Fruit fly (Drosophila melanogaster) whole organism, embryonic: ENCODE results near the gene mbc.
A peak's percentile ranks its signal among the peaks of the same experiment; 100 is the strongest.

Experiments
- ATbp ChIP-seq: fragments of 200-800 bp; sonication (Bioruptor generic); optimal IDR thresholded peaks from 2 replicates; lab custom pipeline; 2017; ENCODE audit warnings: missing biosample characterization, mild to moderate bottlenecking, missing genetic modification characterization, missing genetic modification reagents
- Atf-2 ChIP-seq: fragments of 200-800 bp; sonication (Bioruptor generic); optimal IDR thresholded peaks from 2 replicates; lab custom pipeline; 2016; ENCODE audit warnings: missing biosample characterization, missing genetic modification characterization
- Blimp-1 ChIP-seq: fragments of 200-800 bp; sonication (Bioruptor generic); optimal IDR thresholded peaks from 3 replicates; lab custom pipeline; 2018; ENCODE audit warnings: missing biosample characterization, missing genetic modification characterization, mild to moderate bottlenecking, moderate library complexity, missing genetic modification reagents
- CG11560 ChIP-seq: fragments of 200-800 bp; sonication (Bioruptor generic); IDR thresholded peaks from 3 replicates; pipeline ENCODE4 v1.3.6; 2022; ENCODE audit warnings: missing biosample characterization, missing genetic modification characterization
- CG1233 ChIP-seq: fragments of 200-800 bp; sonication (Bioruptor generic); optimal IDR thresholded peaks from 4 replicates; lab custom pipeline; 2018; ENCODE audit warnings: missing biosample characterization, mild to moderate bottlenecking, missing genetic modification characterization
- CG12744 ChIP-seq: fragments of 200-800 bp; sonication (Bioruptor generic); optimal IDR thresholded peaks from 2 replicates; lab custom pipeline; 2016; ENCODE audit warnings: missing biosample characterization, missing genetic modification characterization
- CG13424 ChIP-seq: fragments of 200-800 bp; sonication (Bioruptor generic); optimal IDR thresholded peaks from 2 replicates; lab custom pipeline; 2019; ENCODE audit warnings: missing biosample characterization, mild to moderate bottlenecking, missing genetic modification characterization, moderate library complexity
- CG14965 ChIP-seq: fragments of 200-800 bp; sonication (Bioruptor generic); optimal IDR thresholded peaks from 2 replicates; lab custom pipeline; 2016; ENCODE audit warnings: missing biosample characterization, missing genetic modification characterization, borderline replicate concordance
- CG16779 ChIP-seq: fragments of 200-800 bp; sonication (Bioruptor generic); IDR thresholded peaks from 2 replicates; pipeline ENCODE4 v1.3.6; 2022; ENCODE audit warnings: missing biosample characterization, missing genetic modification characterization
- CG17361 ChIP-seq: fragments of 200-800 bp; sonication (Bioruptor generic); IDR thresholded peaks from 3 replicates; pipeline ENCODE4 v1.3.6; 2022; ENCODE audit warnings: missing biosample characterization, missing genetic modification characterization
- CG18764 ChIP-seq: fragments of 200-800 bp; sonication (Bioruptor generic); optimal IDR thresholded peaks from 3 replicates; lab custom pipeline; 2016; ENCODE audit warnings: missing biosample characterization, missing genetic modification characterization
- CG2116 ChIP-seq: fragments of 200-800 bp; sonication (Bioruptor generic); optimal IDR thresholded peaks from 3 replicates; lab custom pipeline; 2018; ENCODE audit warnings: missing biosample characterization, mild to moderate bottlenecking, missing genetic modification characterization
- CG3281 ChIP-seq: fragments of 200-800 bp; sonication (Bioruptor generic); optimal IDR thresholded peaks from 3 replicates; lab custom pipeline; 2017; ENCODE audit warnings: missing biosample characterization, mild to moderate bottlenecking, missing genetic modification characterization
- CG3995 ChIP-seq: fragments of 200-800 bp; sonication (Bioruptor generic); optimal IDR thresholded peaks from 3 replicates; lab custom pipeline; 2016; ENCODE audit warnings: missing biosample characterization, missing genetic modification characterization
- CG6254 ChIP-seq: fragments of 200-800 bp; sonication (Bioruptor generic); optimal IDR thresholded peaks from 3 replicates; lab custom pipeline; 2017; ENCODE audit warnings: mild to moderate bottlenecking, missing biosample characterization, missing genetic modification reagents, missing genetic modification characterization
- CG7372 ChIP-seq: fragments of 200-800 bp; sonication (Bioruptor generic); IDR thresholded peaks from 2 replicates; pipeline ENCODE4 v1.3.6; 2022; ENCODE audit warnings: missing biosample characterization, missing genetic modification characterization
- CG8359 ChIP-seq: fragments of 200-800 bp; sonication (Bioruptor generic); optimal IDR thresholded peaks from 2 replicates; lab custom pipeline; 2017; ENCODE audit warnings: missing biosample characterization, mild to moderate bottlenecking, missing genetic modification characterization, borderline replicate concordance
- CHES-1-like ChIP-seq: fragments of 200-800 bp; sonication (Bioruptor generic); optimal IDR thresholded peaks from 2 replicates; lab custom pipeline; 2016; ENCODE audit warnings: missing biosample characterization, missing genetic modification characterization
- Drgx ChIP-seq: fragments of 200-800 bp; sonication (Bioruptor generic); IDR thresholded peaks from 2 replicates; pipeline ENCODE4 v1.3.6; 2022; ENCODE audit warnings: missing biosample characterization, missing genetic modification characterization
- HHEX ChIP-seq: fragments of 200-800 bp; sonication (Bioruptor generic); optimal IDR thresholded peaks from 3 replicates; lab custom pipeline; 2017; ENCODE audit warnings: missing biosample characterization, mild to moderate bottlenecking, missing genetic modification characterization, missing genetic modification reagents
- Hr3 ChIP-seq: fragments of 200-800 bp; sonication (Bioruptor generic); optimal IDR thresholded peaks from 3 replicates; lab custom pipeline; 2016; ENCODE audit warnings: missing biosample characterization, missing genetic modification characterization
- Hr51 ChIP-seq, 2 experiments: fragments of 200-800 bp; sonication (Bioruptor generic); optimal IDR thresholded peaks; 2 replicates in 1 of 2; 3 replicates in 1 of 2; lab custom pipeline; 2016 to 2018; ENCODE audit warnings: missing biosample characterization in 2 of 2, missing genetic modification characterization in 2 of 2, mild to moderate bottlenecking in 1 of 2, moderate library complexity in 1 of 2
- Jarid2 ChIP-seq: fragments of 200-800 bp; sonication (Bioruptor generic); optimal IDR thresholded peaks from 3 replicates; lab custom pipeline; 2017; ENCODE audit warnings: mild to moderate bottlenecking, missing biosample characterization, missing genetic modification reagents, missing genetic modification characterization
- Nf-YB ChIP-seq: fragments of 200-800 bp; sonication (Bioruptor generic); optimal IDR thresholded peaks from 3 replicates; lab custom pipeline; 2019; ENCODE audit warnings: missing biosample characterization, mild to moderate bottlenecking, missing genetic modification characterization, moderate library complexity
- Rfx ChIP-seq: fragments of 200-800 bp; sonication (Bioruptor generic); IDR thresholded peaks from 2 replicates; pipeline ENCODE4 v1.3.6; 2022; ENCODE audit warnings: missing biosample characterization, missing genetic modification characterization
- Side ChIP-seq: fragments of 200-800 bp; sonication (Bioruptor generic); optimal IDR thresholded peaks from 2 replicates; lab custom pipeline; 2016; ENCODE audit warnings: missing biosample characterization, missing genetic modification characterization
- Sox100B ChIP-seq: fragments of 200-800 bp; sonication (Bioruptor generic); optimal IDR thresholded peaks from 3 replicates; lab custom pipeline; 2018; ENCODE audit warnings: missing biosample characterization, mild to moderate bottlenecking, missing genetic modification characterization
- Tbp ChIP-seq: fragments of >200 bp; optimal IDR thresholded peaks from 2 replicates; lab custom pipeline; 2018; ENCODE audit warnings: missing biosample characterization, missing genetic modification characterization
- Xbp1 ChIP-seq: fragments of 200-800 bp; sonication (Bioruptor generic); optimal IDR thresholded peaks from 3 replicates; lab custom pipeline; 2016; ENCODE audit warnings: missing biosample characterization, mild to moderate bottlenecking, missing genetic modification characterization
- abd-A ChIP-seq: fragments of 200-800 bp; sonication (Bioruptor generic); optimal IDR thresholded peaks from 3 replicates; lab custom pipeline; 2019; ENCODE audit warnings: missing biosample characterization, mild to moderate bottlenecking, missing genetic modification characterization, moderate library complexity
- aop ChIP-seq: fragments of 200-800 bp; sonication (Bioruptor generic); IDR thresholded peaks from 2 replicates; pipeline ENCODE4 v1.3.6; 2022; ENCODE audit warnings: missing biosample characterization, missing genetic modification characterization
- chm ChIP-seq: fragments of 200-800 bp; sonication (Bioruptor generic); IDR thresholded peaks from 2 replicates; pipeline ENCODE4 v1.3.6; 2022; ENCODE audit warnings: missing biosample characterization, missing genetic modification characterization
- chn ChIP-seq: fragments of 200-800 bp; sonication (Bioruptor generic); optimal IDR thresholded peaks from 2 replicates; lab custom pipeline; 2016; ENCODE audit warnings: missing biosample characterization, missing genetic modification characterization
- crol ChIP-seq: fragments of 200-800 bp; sonication (Bioruptor generic); IDR thresholded peaks from 2 replicates; pipeline ENCODE4 v1.3.6; 2022; ENCODE audit warnings: missing biosample characterization, missing genetic modification characterization
- disco-r ChIP-seq: fragments of 200-800 bp; sonication (Bioruptor generic); optimal IDR thresholded peaks from 2 replicates; lab custom pipeline; 2016; ENCODE audit warnings: missing biosample characterization, missing genetic modification characterization
- esg ChIP-seq: fragments of 200-800 bp; sonication (Bioruptor generic); conservative IDR thresholded peaks from 2 replicates; pipeline ENCODE4 v1.3.6; 2022; ENCODE audit warnings: missing biosample characterization, missing genetic modification characterization
- kah ChIP-seq: fragments of 200-800 bp; sonication (Bioruptor generic); optimal IDR thresholded peaks from 2 replicates; lab custom pipeline; 2018; ENCODE audit warnings: missing biosample characterization, mild to moderate bottlenecking, missing genetic modification characterization
- knrl ChIP-seq: fragments of 200-800 bp; sonication (Bioruptor generic); IDR thresholded peaks from 3 replicates; pipeline ENCODE4 v1.3.6; 2022; ENCODE audit warnings: missing biosample characterization, missing genetic modification characterization; ENCODE audit not compliant: partially characterized antibody
- mld ChIP-seq: fragments of 200-800 bp; sonication (Bioruptor generic); IDR thresholded peaks from 3 replicates; pipeline ENCODE4 v1.3.6; 2022; ENCODE audit warnings: missing biosample characterization, missing genetic modification characterization; ENCODE audit not compliant: partially characterized antibody
- org-1 ChIP-seq: fragments of 200-800 bp; sonication (Bioruptor generic); optimal IDR thresholded peaks from 2 replicates; lab custom pipeline; 2017; ENCODE audit warnings: missing biosample characterization, missing genetic modification characterization
- pho ChIP-seq: fragments of 200-800 bp; sonication (Bioruptor generic); optimal IDR thresholded peaks from 2 replicates; lab custom pipeline; 2016; ENCODE audit warnings: missing biosample characterization, missing genetic modification characterization
- pita ChIP-seq: fragments of 200-800 bp; sonication (Bioruptor generic); optimal IDR thresholded peaks from 2 replicates; lab custom pipeline; 2017; ENCODE audit warnings: missing biosample characterization, mild to moderate bottlenecking, missing genetic modification characterization
- pum ChIP-seq: fragments of 200-800 bp; sonication (Bioruptor generic); optimal IDR thresholded peaks from 2 replicates; lab custom pipeline; 2016; ENCODE audit warnings: missing biosample characterization, missing genetic modification characterization
- pzg ChIP-seq: fragments of 200-800 bp; sonication (Bioruptor generic); optimal IDR thresholded peaks from 3 replicates; lab custom pipeline; 2018; ENCODE audit warnings: missing biosample characterization, mild to moderate bottlenecking, missing genetic modification characterization, moderate library complexity
- run ChIP-seq: fragments of 200-800 bp; sonication (Bioruptor generic); optimal IDR thresholded peaks from 3 replicates; lab custom pipeline; 2018; ENCODE audit warnings: missing biosample characterization, mild to moderate bottlenecking, missing genetic modification characterization
- sens-2 ChIP-seq: fragments of 200-800 bp; sonication (Bioruptor generic); IDR thresholded peaks from 2 replicates; pipeline ENCODE4 v1.3.6; 2022; ENCODE audit warnings: missing biosample characterization, missing genetic modification characterization
- seq ChIP-seq: fragments of 200-800 bp; sonication (Bioruptor generic); IDR thresholded peaks from 2 replicates; pipeline ENCODE4 v1.3.6; 2022; ENCODE audit warnings: missing biosample characterization, missing genetic modification characterization
- toy ChIP-seq: fragments of 200-800 bp; sonication (Bioruptor generic); IDR thresholded peaks from 2 replicates; pipeline ENCODE4 v1.3.6; 2022; ENCODE audit warnings: missing biosample characterization, missing genetic modification characterization
- z ChIP-seq: fragments of 200-800 bp; sonication (Bioruptor generic); IDR thresholded peaks from 3 replicates; pipeline ENCODE4 v1.3.6; 2022; ENCODE audit warnings: missing biosample characterization, missing genetic modification characterization
- zf30C ChIP-seq: fragments of 200-800 bp; sonication (Bioruptor generic); optimal IDR thresholded peaks from 3 replicates; lab custom pipeline; 2018; ENCODE audit warnings: missing biosample characterization, mild to moderate bottlenecking, missing genetic modification characterization

mbc gene

DNA sequence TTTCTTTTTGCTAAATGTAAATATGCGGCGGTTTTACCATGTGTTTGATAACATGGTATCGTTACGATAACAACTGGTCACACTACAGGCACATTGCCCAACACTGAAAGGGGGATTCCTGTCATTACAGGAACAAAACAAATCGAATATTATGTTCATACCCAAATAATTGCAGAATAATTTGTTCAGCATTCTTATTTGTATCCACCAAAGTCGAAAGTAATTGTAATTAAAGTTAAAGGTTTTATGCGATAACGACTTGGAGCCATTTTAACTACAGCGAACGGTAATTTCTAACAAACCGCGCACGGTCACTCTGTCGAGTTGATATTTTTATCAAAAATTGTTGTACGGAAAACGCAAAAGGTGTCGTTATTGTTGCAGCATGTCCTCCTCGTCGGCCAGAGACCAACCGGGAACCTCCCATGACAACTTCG lies 14.1 kb upstream of the mbc start, which contains the start of the genes CG10214 and CG10375 (continued):
- TF ChIP-seq Jarid2 (GFP tag; lab: Kevin White, UChicago), result no peak
- TF ChIP-seq mld (GFP tag; lab: Robert Waterston, UW), result 0 out of 3 replicates have a peak, but pooled peaks have one; percentile 37
- TF ChIP-seq CG12744 (GFP tag; lab: Kevin White, UChicago), result peak; percentile 1
- TF ChIP-seq CG13424 (tag; lab: Kevin White, UChicago), result peak; percentile 68
- no peak for TF ChIP-seq CG14965
- peak; percentile 73 for TF ChIP-seq CG18764 (GFP tag; lab: Kevin White, UChicago)
- peak; percentile 91 for TF ChIP-seq pzg (GFP tag; lab: Kevin White, UChicago)
- TF ChIP-seq sens-2 (GFP tag; lab: Robert Waterston, UW), result no peak
- no peak for TF ChIP-seq aop
- no peak for TF ChIP-seq CG8359 (GFP tag; lab: Kevin White, UChicago)
- TF ChIP-seq Xbp1, result peak; percentile 83
- no peak for TF ChIP-seq ATbp
- peak; percentile 68 for TF ChIP-seq Hr3 (GFP tag; lab: Kevin White, UChicago)
- peak; percentile 69 for TF ChIP-seq CG2116 (GFP tag; lab: Kevin White, UChicago)
- peak; percentile 86 for TF ChIP-seq chn (GFP tag; lab: Kevin White, UChicago)
- TF ChIP-seq CHES-1-like, result peak; percentile 90
- TF ChIP-seq HHEX (GFP tag; lab: Kevin White, UChicago), result peak; percentile 66
- TF ChIP-seq CG3995 (GFP tag; lab: Kevin White, UChicago), result peak; percentile 72
- TF ChIP-seq run (tag; lab: Kevin White, UChicago), result no peak
- TF ChIP-seq z (GFP tag; lab: Robert Waterston, UW), result no peak
- TF ChIP-seq Tbp (GFP tag; lab: Kevin White, UChicago), result no peak
- peak; percentile 79 for TF ChIP-seq CG17361 (GFP tag; lab: Robert Waterston, UW)
- TF ChIP-seq zf30C, result no peak
- TF ChIP-seq chm, result no peak
- TF ChIP-seq pum (GFP tag; lab: Kevin White, UChicago), result peak; percentile 78
- TF ChIP-seq seq (GFP tag; lab: Robert Waterston, UW), result peak; percentile 44; the same call in 1 of the 2 replicates
- TF ChIP-seq Nf-YB (GFP tag; lab: Kevin White, UChicago), result peak; percentile 44
- TF ChIP-seq Drgx, result peak; percentile 47; the same call in 1 of the 2 replicates
- peak; percentile 10 for TF ChIP-seq Atf-2 (GFP tag; lab: Kevin White, UChicago)
- TF ChIP-seq crol (GFP tag; lab: Robert Waterston, UW), result no peak
- TF ChIP-seq Blimp-1 (GFP tag; lab: Kevin White, UChicago), result no peak
- peak; percentile 81 for TF ChIP-seq Side (GFP tag; lab: Kevin White, UChicago)
- TF ChIP-seq esg (GFP tag; lab: Robert Waterston, UW), result 0 out of 2 replicates have a peak, but pooled peaks have one; percentile 35
- peak; percentile 45; the same call in 1 of the 2 replicates for TF ChIP-seq CG7372 (GFP tag; lab: Robert Waterston, UW)
- TF ChIP-seq org-1, result no peak
- TF ChIP-seq toy (GFP tag; lab: Robert Waterston, UW), result no peak
- TF ChIP-seq knrl (GFP tag; lab: Robert Waterston, UW), result peak; percentile 49; the same call in 1 of the 3 replicates
- peak; percentile 49 for TF ChIP-seq Sox100B (GFP tag; lab: Kevin White, UChicago)
- TF ChIP-seq CG1233, result peak; percentile 49
- TF ChIP-seq CG3281 (GFP tag; lab: Kevin White, UChicago), result peak; percentile 70
- no peak for TF ChIP-seq pita (GFP tag; lab: Kevin White, UChicago)
- peak in 1 of 2 experiments; percentile 68 for TF ChIP-seq Hr51 (GFP tag; optimal IDR thresholded peaks at IDR 0.05; lab: Kevin White, UChicago)
- TF ChIP-seq Rfx, result peak; percentile 75
- no peak for TF ChIP-seq kah (GFP tag; lab: Kevin White, UChicago)
- TF ChIP-seq CG11560, result peak; percentile 81; the same call in 2 of the 3 replicates
- no peak for TF ChIP-seq abd-A
- TF ChIP-seq CG6254 (GFP tag; lab: Kevin White, UChicago), result no peak
- TF ChIP-seq disco-r, result peak; percentile 59
- TF ChIP-seq CG16779 (GFP tag; lab: Robert Waterston, UW), result no peak
- peak; percentile 81 for TF ChIP-seq pho (GFP tag; lab: Kevin White, UChicago)
